Worm (Caenorhabditis elegans): ENCODE measurements around the gene fozi-1.

DNA sequence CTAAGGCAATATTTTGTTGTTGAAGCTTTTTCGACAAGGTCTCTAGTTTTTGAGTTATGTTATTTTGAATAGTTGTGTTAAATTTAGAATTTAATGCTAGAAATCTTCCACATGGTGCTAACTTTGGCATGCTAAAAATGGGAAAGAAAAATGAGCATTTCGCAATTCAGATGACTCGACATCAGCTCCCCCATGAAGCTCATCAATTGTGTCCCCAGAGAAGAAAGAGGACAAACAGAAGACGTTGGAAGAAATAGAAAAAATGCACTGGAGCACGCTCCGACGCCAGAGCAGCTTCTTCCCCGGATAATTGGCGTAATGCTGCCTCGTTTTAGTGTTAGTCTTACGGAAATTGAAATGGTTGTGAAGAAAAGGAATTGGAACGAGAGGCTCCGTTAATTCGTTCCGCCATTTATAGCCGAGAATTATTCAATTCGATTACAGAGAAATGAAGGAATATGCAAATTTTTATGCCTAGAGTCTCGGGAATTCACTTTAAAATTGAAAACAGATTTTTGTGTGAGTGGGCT is 10.1 kb upstream of the fozi-1 start:
- TF ChIP-seq ztf-11 (tag; optimal IDR thresholded peaks at IDR 0.05): no peak
- TF ChIP-seq mab-5 (tag; optimal IDR thresholded peaks at IDR 0.05): no peak
- TF ChIP-seq lsy-2 (tag; optimal IDR thresholded peaks at IDR 0.05): no peak
- no peak for TF ChIP-seq unc-62 (GFP tag; optimal IDR thresholded peaks at IDR 0.05)
- no peak for TF ChIP-seq sptf-1 (tag; optimal IDR thresholded peaks at IDR 0.05)
- TF ChIP-seq snpc-4 (tag; optimal IDR thresholded peaks at IDR 0.05): no peak
- no peak for TF ChIP-seq lin-13 (tag; optimal IDR thresholded peaks at IDR 0.05)
